Worm (Caenorhabditis elegans) whole organism, late embryonic: ENCODE data around the gene C01C10.2.

Experiments
- ceh-2 ChIP-seq: sonication (generic microtip); optimal IDR thresholded peaks from 2 replicates; lab custom pipeline; 2016; ENCODE audit warnings: missing genotype, missing genetic modification characterization, missing compliant biosample characterization
- fkh-10 ChIP-seq: fragments of 150-350 bp; optimal IDR thresholded peaks from 2 replicates; lab custom pipeline; 2014; ENCODE audit warnings: missing biosample characterization, missing genetic modification reagents, missing genetic modification characterization
- nhr-11 ChIP-seq: fragments of 150-350 bp; optimal IDR thresholded peaks from 2 replicates; lab custom pipeline; 2014; ENCODE audit warnings: missing biosample characterization, missing genetic modification characterization
- odd-2 ChIP-seq: sonication (generic microtip); optimal IDR thresholded peaks from 2 replicates; lab custom pipeline; 2017; ENCODE audit warnings: antibody characterized with exemption, mild to moderate bottlenecking, missing genetic modification characterization, missing compliant biosample characterization
- pqm-1 ChIP-seq: sonication (generic microtip); optimal IDR thresholded peaks from 2 replicates; lab custom pipeline; 2016; ENCODE audit warnings: missing genetic modification characterization, missing compliant biosample characterization
- unc-3 ChIP-seq, 2 experiments: fragments of 200-800 bp in 1 of 2; sonication (Bioruptor generic) in 1 of 2; sonication (generic microtip) in 1 of 2; conservative IDR thresholded peaks in 1 of 2; optimal IDR thresholded peaks in 1 of 2; 2 replicates each; pipeline versions ENCODE4 v1.3.6 to Lab custom; 2016 to 2022; ENCODE audit warnings: missing compliant biosample characterization in 2 of 2, missing genetic modification characterization in 2 of 2, missing genetic modification reagents in 1 of 2
- unc-42 ChIP-seq: sonication (generic microtip); optimal IDR thresholded peaks from 2 replicates; lab custom pipeline; 2016; ENCODE audit warnings: missing genotype, missing genetic modification characterization, missing compliant biosample characterization
- ztf-16 ChIP-seq: sonication (generic microtip); optimal IDR thresholded peaks from 2 replicates; lab custom pipeline; 2017; ENCODE audit warnings: missing genetic modification characterization, missing compliant biosample characterization

DNA sequence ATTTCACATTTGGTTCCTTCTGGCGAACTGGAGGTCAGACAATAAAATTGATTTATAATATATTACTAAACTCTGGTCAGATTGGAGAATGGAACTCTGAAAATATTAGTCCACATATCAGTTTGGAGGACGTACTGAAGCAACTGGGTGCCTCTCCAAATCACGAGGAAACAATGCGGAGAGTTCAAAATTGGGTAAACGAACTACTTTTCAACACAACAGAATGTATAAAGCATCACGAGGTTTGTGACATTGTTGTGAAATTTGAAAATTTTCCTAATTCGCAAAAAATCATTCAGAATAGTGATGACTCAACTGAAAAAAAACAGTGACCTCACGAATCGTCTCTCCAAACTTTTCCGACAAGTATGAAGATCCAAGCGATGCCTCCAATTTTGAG, 44.8 kb downstream of the C01C10.2 start, which contains the start of gene gad-2:
- TF ChIP-seq ceh-2 (tag; lab: Kevin White, UChicago), result no peak
- no peak for TF ChIP-seq unc-42 (tag; lab: Kevin White, UChicago)
- no peak for TF ChIP-seq odd-2 (tag; lab: Kevin White, UChicago)
- no peak for TF ChIP-seq fkh-10 (GFP tag; lab: Kevin White, UChicago)
- no peak for TF ChIP-seq ztf-16 (tag; lab: Kevin White, UChicago)
- no peak for TF ChIP-seq unc-3 (GFP tag; conservative IDR thresholded peaks at IDR 0.05; lab: Robert Waterston, UW)
- TF ChIP-seq unc-3 (tag; optimal IDR thresholded peaks at IDR 0.05; lab: Kevin White, UChicago), result no peak
- no peak for TF ChIP-seq nhr-11 (tag; lab: Kevin White, UChicago)
- no peak for TF ChIP-seq pqm-1
